Fruit fly (Drosophila melanogaster): ENCODE data around the gene CG31200.

CG31200 gene

DNA sequence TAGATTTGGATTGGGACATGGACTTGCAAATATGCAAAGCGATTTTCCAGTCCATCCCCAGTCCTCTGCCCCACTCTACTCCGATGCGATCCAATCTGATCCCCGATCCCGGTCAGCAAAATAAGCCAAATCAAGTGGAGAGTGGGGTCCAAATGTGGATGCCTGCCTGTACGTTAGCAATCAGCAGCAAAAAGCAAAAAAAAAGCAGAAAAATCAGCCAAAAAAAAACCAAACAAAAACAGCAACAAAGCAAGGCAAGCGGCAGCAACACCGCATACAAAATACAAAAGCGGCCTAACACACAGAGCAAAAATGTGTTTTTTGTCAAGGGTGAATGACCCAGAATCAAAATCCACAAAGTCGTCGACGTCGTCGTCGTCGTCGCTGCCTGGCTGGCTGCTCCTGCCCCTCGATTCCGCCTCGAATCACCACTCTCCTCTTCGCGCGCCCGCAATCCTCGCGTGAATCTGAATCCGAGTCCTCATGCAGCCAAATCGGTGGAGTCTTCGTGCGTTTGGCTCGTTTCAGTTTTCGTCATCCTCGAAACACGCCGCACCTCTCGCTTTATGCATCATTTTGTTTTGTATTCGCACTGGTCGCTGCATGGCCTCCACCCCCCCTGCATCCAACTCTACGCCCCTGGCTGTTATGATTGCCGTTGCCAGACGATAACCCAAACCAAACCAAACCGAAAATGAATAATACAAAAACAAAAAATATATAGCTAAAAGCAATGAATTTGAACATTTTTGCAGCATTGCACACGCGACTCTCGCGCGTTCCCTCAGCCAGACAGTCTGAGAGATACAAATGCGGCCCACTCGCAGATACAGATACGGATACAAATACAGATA lies 20.4 kb upstream of the CG31200 start:
- TF ChIP-seq CG10631 (GFP tag; optimal IDR thresholded peaks at IDR 0.05) (no peak), cyc (GFP tag; optimal IDR thresholded peaks at IDR 0.05) (peak; percentile 59), CG34406 (GFP tag; optimal IDR thresholded peaks at IDR 0.05) (no peak), topi (GFP tag; optimal IDR thresholded peaks at IDR 0.05) (peak; percentile 41), Eip93F (GFP tag; optimal IDR thresholded peaks at IDR 0.05) (peak; percentile 31), spab (GFP tag; optimal IDR thresholded peaks at IDR 0.05) (no peak), Sox102F (GFP tag; optimal IDR thresholded peaks at IDR 0.05) (peak; percentile 46), fd59A (GFP tag; optimal IDR thresholded peaks at IDR 0.05) (no peak), CG8632 (GFP tag; optimal IDR thresholded peaks at IDR 0.05) (no peak), CG16779 (tag; optimal IDR thresholded peaks at IDR 0.05) (peak; percentile 10), ss (GFP tag; optimal IDR thresholded peaks at IDR 0.05) (peak in 1 of 2 experiments; percentile 5), lz (GFP tag; optimal IDR thresholded peaks at IDR 0.05) (peak; percentile 58), CG9139 (GFP tag; optimal IDR thresholded peaks at IDR 0.05) (no peak), CG8119 (GFP tag; IDR thresholded peaks at IDR 0.05) (peak; percentile 48), Eip78C (GFP tag) (peak; percentile 81), CG10669 (GFP tag; optimal IDR thresholded peaks at IDR 0.05) (no peak), CG15336 (GFP tag; IDR thresholded peaks at IDR 0.05) (peak; percentile 33; the same call in 1 of the 2 replicates), CG6792 (GFP tag; optimal IDR thresholded peaks at IDR 0.05) (peak; percentile 41), fd85E (GFP tag; optimal IDR thresholded peaks at IDR 0.05) (no peak), fkh (GFP tag; optimal IDR thresholded peaks at IDR 0.05) (no peak), CG11294 (GFP tag; IDR thresholded peaks at IDR 0.05) (no peak), dac (GFP tag; optimal IDR thresholded peaks at IDR 0.05) (no peak), CG1621 (tag; optimal IDR thresholded peaks at IDR 0.05) (no peak), Smox (GFP tag; optimal IDR thresholded peaks at IDR 0.05) (peak; percentile 45), CG3919 (GFP tag; optimal IDR thresholded peaks at IDR 0.05) (no peak), Sox15 (GFP tag; optimal IDR thresholded peaks at IDR 0.05) (no peak), CG7368 (GFP tag; optimal IDR thresholded peaks at IDR 0.05) (no peak), svp (GFP tag) (peak; percentile 98), CG6163 (GFP tag; IDR thresholded peaks at IDR 0.05) (no peak; the same call in 2 of the 3 replicates), Ets96B (tag; optimal IDR thresholded peaks at IDR 0.05) (no peak), eg (GFP tag; IDR thresholded peaks at IDR 0.05) (peak; percentile 76), dsx (GFP tag; optimal IDR thresholded peaks at IDR 0.05; ENCODE audit: poor library complexity, severe bottlenecking) (peak; percentile 84), Blimp-1 (GFP tag; optimal IDR thresholded peaks at IDR 0.05) (peak; percentile 7), Lpt (GFP tag; optimal IDR thresholded peaks at IDR 0.05) (peak; percentile 54), achi (GFP tag; optimal IDR thresholded peaks at IDR 0.05) (no peak), Hr4 (GFP tag; optimal IDR thresholded peaks at IDR 0.05) (no peak), CG11762 (GFP tag; optimal IDR thresholded peaks at IDR 0.05; ENCODE audit: insufficient read depth) (no peak), Sox14 (GFP tag; optimal IDR thresholded peaks at IDR 0.05) (peak; percentile 40), Met (GFP tag; optimal IDR thresholded peaks at IDR 0.05) (peak; percentile 69), acj6 (GFP tag; optimal IDR thresholded peaks at IDR 0.05) (no peak), vri (GFP tag; optimal IDR thresholded peaks at IDR 0.05) (peak; percentile 92), CG32006 (GFP tag; optimal IDR thresholded peaks at IDR 0.05) (no peak), esn (GFP tag; optimal IDR thresholded peaks at IDR 0.05) (peak; percentile 65), Hr39 (GFP tag; optimal IDR thresholded peaks at IDR 0.05) (peak; percentile 56), CG11902 (GFP tag; optimal IDR thresholded peaks at IDR 0.05) (no peak), Hr38 (GFP tag; optimal IDR thresholded peaks at IDR 0.05) (no peak), salr (GFP tag; optimal IDR thresholded peaks at IDR 0.05) (peak in 1 of 2 experiments; percentile 61), CG8319 (GFP tag; optimal IDR thresholded peaks at IDR 0.05) (peak; percentile 18), CG6854 (GFP tag; optimal IDR thresholded peaks at IDR 0.05) (peak; percentile 79), Gug (GFP tag; IDR thresholded peaks at IDR 0.05) (no peak)

Data from whole organism, prepupa.